Worm (Caenorhabditis elegans): Measurements from ENCODE around the gene hmit-1.3.
A peak's percentile ranks its signal among the peaks of the same experiment; 100 is the strongest.

hmit-1.3 gene

ce11 chrIII:3519505-3519904, at the start of gene hmit-1.3:
Gene hmit-1.3 (minus strand): TSS chrIII:3519607.
- no peak for TF ChIP-seq W03F9.2 (tag; optimal IDR thresholded peaks at IDR 0.05)
- TF ChIP-seq him-1 (tag; optimal IDR thresholded peaks at IDR 0.05): no peak
- TF ChIP-seq dao-5 (tag; optimal IDR thresholded peaks at IDR 0.05): no peak

ce11 chrIII:3566785-3567184, 47.4 kb upstream of the hmit-1.3 start:
- no peak for TF ChIP-seq W03F9.2 (tag; optimal IDR thresholded peaks at IDR 0.05)
- TF ChIP-seq dao-5 (tag; optimal IDR thresholded peaks at IDR 0.05): no peak
- no peak for TF ChIP-seq him-1 (tag; optimal IDR thresholded peaks at IDR 0.05)

- TF ChIP-seq W03F9.2 (tag; optimal IDR thresholded peaks at IDR 0.05): no peak
- no peak for TF ChIP-seq him-1 (tag; optimal IDR thresholded peaks at IDR 0.05)
- no peak for TF ChIP-seq dao-5 (tag; optimal IDR thresholded peaks at IDR 0.05)
These were observed 45.5 kb upstream of the hmit-1.3 start for ce11 chrIII:3564762-3565359.

- TF ChIP-seq dao-5 (tag; optimal IDR thresholded peaks at IDR 0.05): no peak
- TF ChIP-seq him-1 (tag; optimal IDR thresholded peaks at IDR 0.05): no peak
- no peak for TF ChIP-seq W03F9.2 (tag; optimal IDR thresholded peaks at IDR 0.05)
These were observed 42.9 kb upstream of the hmit-1.3 start for ce11 chrIII:3562276-3562675.

- TF ChIP-seq W03F9.2 (tag; optimal IDR thresholded peaks at IDR 0.05) (no peak), him-1 (tag; optimal IDR thresholded peaks at IDR 0.05) (no peak)
These were observed 40.8 kb upstream of the hmit-1.3 start for ce11 chrIII:3560235-3560634.

- TF ChIP-seq W03F9.2 (tag; optimal IDR thresholded peaks at IDR 0.05): no peak
- TF ChIP-seq him-1 (tag; optimal IDR thresholded peaks at IDR 0.05): no peak
- TF ChIP-seq dao-5 (tag; optimal IDR thresholded peaks at IDR 0.05): no peak
These were observed 33.9 kb upstream of the hmit-1.3 start, which contains the start of gene C54C6.4 for ce11 chrIII:3553349-3553748. Gene C54C6.4 (plus strand): TSS chrIII:3553649.

ce11 chrIII:3550364-3550763, 31.0 kb upstream of the hmit-1.3 start:
- no peak for TF ChIP-seq him-1 (tag; optimal IDR thresholded peaks at IDR 0.05)
- TF ChIP-seq W03F9.2 (tag; optimal IDR thresholded peaks at IDR 0.05): no peak
- no peak for TF ChIP-seq dao-5 (tag; optimal IDR thresholded peaks at IDR 0.05)

- TF ChIP-seq W03F9.2 (tag; optimal IDR thresholded peaks at IDR 0.05) (no peak), him-1 (tag; optimal IDR thresholded peaks at IDR 0.05) (no peak), dao-5 (tag; optimal IDR thresholded peaks at IDR 0.05) (no peak)
These were observed 30.3 kb upstream of the hmit-1.3 start, which contains the start of gene C54C6.5 for ce11 chrIII:3549750-3550149. Gene C54C6.5 (minus strand): TSS chrIII:3549850.

ce11 chrIII:3548017-3548416, 28.6 kb upstream of the hmit-1.3 start, which contains the start of gene C54C6.11:
Gene C54C6.11 (plus strand): TSS chrIII:3548317.
- TF ChIP-seq W03F9.2 (tag; optimal IDR thresholded peaks at IDR 0.05) (no peak), him-1 (tag; optimal IDR thresholded peaks at IDR 0.05) (no peak), dao-5 (tag; optimal IDR thresholded peaks at IDR 0.05) (no peak)

ce11 chrIII:3546323-3546722, 26.9 kb upstream of the hmit-1.3 start, which contains the start of gene C54C6.7:
Gene C54C6.7 (minus strand): TSS chrIII:3546423.
- TF ChIP-seq dao-5 (tag; optimal IDR thresholded peaks at IDR 0.05) (no peak), him-1 (tag; optimal IDR thresholded peaks at IDR 0.05) (no peak), W03F9.2 (tag; optimal IDR thresholded peaks at IDR 0.05) (no peak)

ce11 chrIII:3543071-3543470, 23.7 kb upstream of the hmit-1.3 start:
- TF ChIP-seq dao-5 (tag; optimal IDR thresholded peaks at IDR 0.05): no peak
- no peak for TF ChIP-seq W03F9.2 (tag; optimal IDR thresholded peaks at IDR 0.05)
- no peak for TF ChIP-seq him-1 (tag; optimal IDR thresholded peaks at IDR 0.05)

- TF ChIP-seq W03F9.2 (tag; optimal IDR thresholded peaks at IDR 0.05): no peak
- peak; percentile 9 for TF ChIP-seq him-1 (tag; optimal IDR thresholded peaks at IDR 0.05)
- TF ChIP-seq dao-5 (tag; optimal IDR thresholded peaks at IDR 0.05): no peak
These were observed 22.7 kb upstream of the hmit-1.3 start for ce11 chrIII:3542105-3542504.

ce11 chrIII:3541539-3541938, 22.1 kb upstream of the hmit-1.3 start, which contains the start of gene ben-1:
Gene ben-1 (minus strand): TSS chrIII:3541639.
- TF ChIP-seq W03F9.2 (tag; optimal IDR thresholded peaks at IDR 0.05): no peak
- no peak for TF ChIP-seq him-1 (tag; optimal IDR thresholded peaks at IDR 0.05)
- no peak for TF ChIP-seq dao-5 (tag; optimal IDR thresholded peaks at IDR 0.05)

- TF ChIP-seq dao-5 (tag; optimal IDR thresholded peaks at IDR 0.05) (no peak), him-1 (tag; optimal IDR thresholded peaks at IDR 0.05) (no peak), W03F9.2 (tag; optimal IDR thresholded peaks at IDR 0.05) (no peak)
These were observed 21.7 kb upstream of the hmit-1.3 start for ce11 chrIII:3541093-3541492.

- peak; percentile 76 for TF ChIP-seq W03F9.2 (tag; optimal IDR thresholded peaks at IDR 0.05)
- no peak for TF ChIP-seq him-1 (tag; optimal IDR thresholded peaks at IDR 0.05)
These were observed 21.0 kb upstream of the hmit-1.3 start for ce11 chrIII:3540424-3540823.

Measured in whole organism, L4/young adult.